Fruit fly (Drosophila melanogaster): Measurements from ENCODE around the gene Arts.
"Not testable (repeated sequence)": the region's sequence is repeated elsewhere in the genome, so short reads cannot be mapped to it uniquely, and the experiment has no call there.

Gene Arts

dm6 chr3L:16569456-16569855, 33.2 kb upstream of the Arts start:
- no peak for TF ChIP-seq fd96Ca (GFP tag; IDR thresholded peaks at IDR 0.05)
- TF ChIP-seq Pif1A (GFP tag; optimal IDR thresholded peaks at IDR 0.05), result no peak
- TF ChIP-seq Snoo (tag; optimal IDR thresholded peaks at IDR 0.05), result no peak
- TF ChIP-seq CG17806 (tag; optimal IDR thresholded peaks at IDR 0.05), result no peak
- TF ChIP-seq CG4496 (GFP tag; IDR thresholded peaks at IDR 0.05), result no peak
- TF ChIP-seq CG10348 (GFP tag; IDR thresholded peaks at IDR 0.05), result no peak
- TF ChIP-seq CG9948 (tag; optimal IDR thresholded peaks at IDR 0.05), result no peak
- TF ChIP-seq CG34367 (tag; optimal IDR thresholded peaks at IDR 0.05), result no peak

- TF ChIP-seq CG4496 (GFP tag; IDR thresholded peaks at IDR 0.05) (0 out of 3 replicates have a peak, but pooled peaks have one; percentile 6), CG15710 (tag; optimal IDR thresholded peaks at IDR 0.05) (no peak), CG8301 (tag; optimal IDR thresholded peaks at IDR 0.05) (peak; percentile 7), CG10348 (GFP tag; IDR thresholded peaks at IDR 0.05) (no peak), CG13204 (GFP tag; optimal IDR thresholded peaks at IDR 0.05) (no peak), EcR (GFP tag; optimal IDR thresholded peaks at IDR 0.05) (no peak)
These were observed 31.5 kb upstream of the Arts start for dm6 chr3L:16571014-16571738.

dm6 chr3L:16571739-16572063, 30.9 kb upstream of the Arts start:
- TF ChIP-seq CG10348 (GFP tag; IDR thresholded peaks at IDR 0.05), result no peak
- no peak for TF ChIP-seq Pif1B (GFP tag; optimal IDR thresholded peaks at IDR 0.05)
- TF ChIP-seq CG8159 (tag; optimal IDR thresholded peaks at IDR 0.05), result no peak
- TF ChIP-seq Pif1A (GFP tag; optimal IDR thresholded peaks at IDR 0.05), result no peak
- no peak for TF ChIP-seq CG8301 (tag; optimal IDR thresholded peaks at IDR 0.05)
- TF ChIP-seq Ets98B (GFP tag; IDR thresholded peaks at IDR 0.05), result no peak
- TF ChIP-seq CG14655 (GFP tag; optimal IDR thresholded peaks at IDR 0.05), result no peak
- TF ChIP-seq EcR (GFP tag; optimal IDR thresholded peaks at IDR 0.05), result no peak
- TF ChIP-seq CG4496 (GFP tag; IDR thresholded peaks at IDR 0.05), result no peak
- no peak for TF ChIP-seq CG13204 (GFP tag; optimal IDR thresholded peaks at IDR 0.05)
- no peak for TF ChIP-seq CG17806 (tag; optimal IDR thresholded peaks at IDR 0.05)

dm6 chr3L:16572208-16572607, 30.4 kb upstream of the Arts start:
- TF ChIP-seq CG32121 (GFP tag; IDR thresholded peaks at IDR 0.05) (0 out of 2 replicates have a peak, but pooled peaks have one; percentile 17), CG34367 (tag; optimal IDR thresholded peaks at IDR 0.05) (no peak), CG9948 (tag; optimal IDR thresholded peaks at IDR 0.05) (no peak), D1 (tag; optimal IDR thresholded peaks at IDR 0.05) (no peak), EcR (GFP tag; optimal IDR thresholded peaks at IDR 0.05) (no peak), Ets98B (GFP tag; IDR thresholded peaks at IDR 0.05) (peak; percentile 41; the same call in 1 of the 2 replicates)

dm6 chr3L:16573234-16573633, 29.4 kb upstream of the Arts start, which contains the start of gene Mipp1:
TSS of gene Mipp1 (minus strand) at chr3L:16573334.
- not testable (repeated sequence) for TF ChIP-seq CG32121 (GFP tag; IDR thresholded peaks at IDR 0.05); CG10348 (GFP tag; IDR thresholded peaks at IDR 0.05); CG9948 (tag; optimal IDR thresholded peaks at IDR 0.05)

dm6 chr3L:16574307-16574946, 28.2 kb upstream of the Arts start, which contains the start of gene mbf1:
TSS of gene mbf1 (plus strand) at chr3L:16574436.
- TF ChIP-seq D1 (tag; optimal IDR thresholded peaks at IDR 0.05) (no peak), CG14655 (GFP tag; optimal IDR thresholded peaks at IDR 0.05) (no peak), CG17806 (tag; optimal IDR thresholded peaks at IDR 0.05) (no peak)

dm6 chr3L:16580049-16580448, 22.6 kb upstream of the Arts start, which contains the start of gene nxf2:
TSS of gene nxf2 (minus strand) at chr3L:16580306.
- TF ChIP-seq CG14655 (GFP tag; optimal IDR thresholded peaks at IDR 0.05) (no peak), CG13204 (GFP tag; optimal IDR thresholded peaks at IDR 0.05) (no peak), D1 (tag; optimal IDR thresholded peaks at IDR 0.05) (no peak), EcR (GFP tag; optimal IDR thresholded peaks at IDR 0.05) (no peak), CG4496 (GFP tag; IDR thresholded peaks at IDR 0.05) (no peak), CG32121 (GFP tag; IDR thresholded peaks at IDR 0.05) (no peak), fd96Ca (GFP tag; IDR thresholded peaks at IDR 0.05) (no peak), CG12605 (GFP tag; IDR thresholded peaks at IDR 0.05) (no peak), CG9948 (tag; optimal IDR thresholded peaks at IDR 0.05) (no peak), CG15710 (tag; optimal IDR thresholded peaks at IDR 0.05) (no peak), CG34367 (tag; optimal IDR thresholded peaks at IDR 0.05) (no peak), Pif1A (GFP tag; optimal IDR thresholded peaks at IDR 0.05) (no peak), CG8301 (tag; optimal IDR thresholded peaks at IDR 0.05) (no peak), Snoo (tag; optimal IDR thresholded peaks at IDR 0.05) (no peak), CG10348 (GFP tag; IDR thresholded peaks at IDR 0.05) (no peak), Pif1B (GFP tag; optimal IDR thresholded peaks at IDR 0.05) (no peak), CG17806 (tag; optimal IDR thresholded peaks at IDR 0.05) (no peak), CG8159 (tag; optimal IDR thresholded peaks at IDR 0.05) (no peak), gl (tag; optimal IDR thresholded peaks at IDR 0.05) (no peak), Ets98B (GFP tag; IDR thresholded peaks at IDR 0.05) (no peak)

Data from whole organism, pupa.